Fruit fly (Drosophila melanogaster) S2 (cell line): ENCODE measurements around the gene RpL6.

Experiments used
- CG8478 ChIP-seq: fragments of >200 bp; optimal IDR thresholded peaks from 2 replicates; lab custom pipeline; 2018
- CTCF ChIP-seq, 2 experiments: fragments of >200 bp; optimal IDR thresholded peaks; 2 replicates each; lab custom pipeline; 2018

DNA sequence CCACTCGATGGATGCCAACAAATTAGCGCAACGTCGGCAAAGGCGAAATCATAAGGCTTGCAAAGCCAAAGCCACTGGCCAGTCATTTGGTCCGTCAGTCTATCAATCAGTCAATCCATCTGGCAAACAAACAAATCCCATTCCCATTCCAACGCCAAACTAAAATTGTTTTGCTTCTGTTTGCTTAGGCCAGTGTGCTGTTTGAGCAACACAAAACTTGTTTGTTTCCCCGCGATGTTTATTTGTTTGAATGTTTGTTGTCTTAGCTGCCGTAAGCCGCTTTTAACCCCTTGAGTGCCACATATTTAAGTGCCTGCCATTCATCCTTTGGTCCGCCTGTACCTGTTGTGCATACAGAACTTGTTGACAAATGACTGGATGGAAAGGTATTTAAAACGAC is 45.1 kb downstream of the RpL6 start:
- TF ChIP-seq CG8478 (no peak), CTCF (optimal IDR thresholded peaks at IDR 0.05; lab: Kevin White, UChicago) (no peak)
